Fruit fly (Drosophila melanogaster) whole organism, pupa: Measurements from ENCODE around the gene CG1998.
A peak's percentile ranks its signal among the peaks of the same experiment; 100 is the strongest.

Experiments used
- CG10348 ChIP-seq: fragments of 200-800 bp; sonication (Bioruptor generic); IDR thresholded peaks from 2 replicates; pipeline ENCODE4 v1.3.6; 2022; ENCODE audit warnings: missing biosample characterization, missing genetic modification characterization
- CG12605 ChIP-seq: fragments of 200-800 bp; sonication (Bioruptor generic); IDR thresholded peaks from 2 replicates; pipeline ENCODE4 v1.3.6; 2022; ENCODE audit warnings: missing biosample characterization, missing genetic modification characterization
- CG13204 ChIP-seq: fragments of 200-800 bp; sonication (Bioruptor generic); optimal IDR thresholded peaks from 2 replicates; lab custom pipeline; 2018; ENCODE audit warnings: missing biosample characterization, mild to moderate bottlenecking, missing genetic modification characterization, moderate library complexity
- CG14655 ChIP-seq: fragments of 200-800 bp; sonication (Bioruptor generic); optimal IDR thresholded peaks from 3 replicates; lab custom pipeline; 2017; ENCODE audit warnings: mild to moderate bottlenecking, missing biosample characterization, missing genetic modification reagents, missing genetic modification characterization
- CG15710 ChIP-seq: fragments of 200-800 bp; sonication (Bioruptor generic); optimal IDR thresholded peaks from 2 replicates; lab custom pipeline; 2018; ENCODE audit warnings: missing biosample characterization, mild to moderate bottlenecking, missing genetic modification characterization, moderate library complexity
- CG17806 ChIP-seq: fragments of 200-800 bp; sonication (Bioruptor generic); optimal IDR thresholded peaks from 2 replicates; lab custom pipeline; 2018; ENCODE audit warnings: missing biosample characterization, mild to moderate bottlenecking, missing genetic modification characterization, moderate library complexity
- CG32121 ChIP-seq: fragments of 200-800 bp; sonication (Bioruptor generic); IDR thresholded peaks from 2 replicates; pipeline ENCODE4 v1.3.6; 2022; ENCODE audit warnings: missing biosample characterization, missing genetic modification characterization
- CG34367 ChIP-seq: fragments of 200-800 bp; sonication (Bioruptor generic); optimal IDR thresholded peaks from 2 replicates; lab custom pipeline; 2018; ENCODE audit warnings: missing biosample characterization, mild to moderate bottlenecking, missing genetic modification characterization
- CG4496 ChIP-seq: fragments of 200-800 bp; sonication (Bioruptor generic); IDR thresholded peaks from 3 replicates; pipeline ENCODE4 v1.3.6; 2022; ENCODE audit warnings: missing biosample characterization, missing genetic modification characterization
- CG8159 ChIP-seq: fragments of 200-800 bp; sonication (Bioruptor generic); optimal IDR thresholded peaks from 3 replicates; lab custom pipeline; 2018; ENCODE audit warnings: missing biosample characterization, mild to moderate bottlenecking, missing genetic modification characterization, moderate library complexity
- CG8301 ChIP-seq: fragments of 200-800 bp; sonication (Bioruptor generic); optimal IDR thresholded peaks from 2 replicates; lab custom pipeline; 2018; ENCODE audit warnings: missing biosample characterization, mild to moderate bottlenecking, missing genetic modification characterization
- CG9948 ChIP-seq: fragments of 200-800 bp; sonication (Bioruptor generic); optimal IDR thresholded peaks from 2 replicates; lab custom pipeline; 2018; ENCODE audit warnings: missing biosample characterization, mild to moderate bottlenecking, missing genetic modification characterization, moderate library complexity
- D1 ChIP-seq: fragments of 200-800 bp; sonication (Bioruptor generic); optimal IDR thresholded peaks from 2 replicates; lab custom pipeline; 2018; ENCODE audit warnings: missing biosample characterization, mild to moderate bottlenecking, missing genetic modification characterization, moderate library complexity
- EcR ChIP-seq: fragments of 200-800 bp; sonication (Bioruptor generic); optimal IDR thresholded peaks from 3 replicates; lab custom pipeline; 2019; ENCODE audit warnings: missing biosample characterization, missing genetic modification characterization, mild to moderate bottlenecking, moderate library complexity, missing genetic modification reagents
- Ets98B ChIP-seq: fragments of 200-800 bp; sonication (Bioruptor generic); IDR thresholded peaks from 2 replicates; pipeline ENCODE4 v1.3.6; 2022; ENCODE audit warnings: missing biosample characterization, missing genetic modification characterization
- Pif1A ChIP-seq: fragments of 200-800 bp; sonication (Bioruptor generic); optimal IDR thresholded peaks from 3 replicates; lab custom pipeline; 2016; ENCODE audit warnings: missing biosample characterization, missing genetic modification characterization
- Pif1B ChIP-seq: fragments of 200-800 bp; sonication (Bioruptor generic); optimal IDR thresholded peaks from 3 replicates; lab custom pipeline; 2016; ENCODE audit warnings: missing biosample characterization, missing genetic modification characterization
- Snoo ChIP-seq: fragments of 200-800 bp; sonication (Bioruptor generic); optimal IDR thresholded peaks from 3 replicates; lab custom pipeline; 2017; ENCODE audit warnings: missing biosample characterization, mild to moderate bottlenecking, missing genetic modification characterization, inconsistent platforms
- fd96Ca ChIP-seq: fragments of 200-800 bp; sonication (Bioruptor generic); IDR thresholded peaks from 3 replicates; pipeline ENCODE4 v1.3.6; 2022; ENCODE audit warnings: missing biosample characterization, missing genetic modification characterization
- gl ChIP-seq: fragments of 200-800 bp; sonication (Bioruptor generic); optimal IDR thresholded peaks from 2 replicates; lab custom pipeline; 2018; ENCODE audit warnings: missing biosample characterization, mild to moderate bottlenecking, missing genetic modification characterization
- rn ChIP-seq: fragments of 200-800 bp; sonication (Bioruptor generic); IDR thresholded peaks from 2 replicates; pipeline ENCODE4 v1.3.6; 2022; ENCODE audit warnings: missing biosample characterization, missing genetic modification characterization

CG1998 gene

DNA sequence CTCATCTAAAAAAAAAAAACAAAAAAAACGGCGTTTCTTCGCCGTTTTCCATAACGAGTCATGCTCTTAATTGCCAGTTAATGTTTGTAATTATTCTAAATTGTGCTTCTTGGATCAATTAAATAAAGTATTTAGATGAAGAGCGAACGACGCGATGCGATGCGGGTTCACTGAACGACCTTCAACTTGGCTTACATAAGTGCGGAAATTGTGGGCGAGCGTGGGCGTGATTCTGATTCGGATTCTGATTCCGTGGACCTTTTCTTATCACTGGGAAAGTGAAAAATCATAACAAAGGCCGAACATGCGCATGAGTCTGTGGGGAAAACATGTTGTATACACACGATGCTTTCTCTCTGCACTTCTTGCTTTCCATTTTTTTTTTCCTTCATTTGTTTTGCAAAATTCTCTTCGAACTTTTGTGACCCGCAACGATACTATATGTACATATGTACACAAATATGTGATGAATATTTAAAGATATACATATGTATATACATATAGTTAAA, 37.3 kb downstream of the CG1998 start:
- TF ChIP-seq D1 (tag; lab: Kevin White, UChicago) (no peak), EcR (peak; percentile 85)

DNA sequence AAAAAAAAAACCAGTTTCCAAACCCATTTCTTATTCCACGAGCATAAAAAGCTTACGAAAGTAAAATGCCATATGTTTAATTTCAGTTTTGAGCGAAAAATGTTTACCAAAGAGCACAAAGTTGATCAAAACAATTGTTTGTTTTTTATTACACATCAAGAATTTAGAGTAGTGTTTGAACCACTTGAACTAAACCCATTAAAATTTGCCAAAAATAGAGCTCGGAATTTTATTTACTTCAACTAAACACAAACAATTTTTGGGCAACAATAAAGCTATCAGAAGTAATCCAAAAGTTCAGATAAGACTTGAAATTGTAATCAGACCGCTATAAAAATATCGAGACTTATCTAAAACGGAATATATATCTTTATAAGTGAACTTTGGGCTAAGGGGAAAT, 37.9 kb downstream of the CG1998 start:
- TF ChIP-seq CG15710 (tag; lab: Kevin White, UChicago) (no peak), CG8159 (no peak), CG34367 (tag; lab: Kevin White, UChicago) (no peak), Pif1B (GFP tag; lab: Kevin White, UChicago) (no peak), Ets98B (GFP tag; lab: Robert Waterston, UW) (no peak)

DNA sequence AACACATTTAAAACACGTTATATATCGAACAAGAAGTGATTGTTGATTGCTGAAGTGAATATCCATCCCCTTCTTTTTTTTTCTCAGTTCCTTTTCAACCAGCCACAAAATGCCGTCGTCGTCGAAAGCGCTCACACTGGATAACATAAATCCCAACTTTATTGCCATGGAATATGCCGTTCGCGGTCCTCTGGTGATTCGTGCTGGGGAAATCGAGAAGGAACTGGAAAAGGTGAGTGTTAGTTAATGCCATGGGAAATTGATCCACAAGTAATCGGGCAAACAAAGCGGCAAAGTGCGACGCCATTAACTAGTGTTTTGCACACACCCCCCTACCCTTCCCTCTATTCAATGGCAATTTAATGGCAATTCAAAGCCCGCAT, 38.7 kb downstream of the CG1998 start:
- no peak for TF ChIP-seq gl
- no peak for TF ChIP-seq D1 (tag; lab: Kevin White, UChicago)
- no peak for TF ChIP-seq Pif1B (GFP tag; lab: Kevin White, UChicago)
- TF ChIP-seq CG8301 (tag; lab: Kevin White, UChicago): no peak
- no peak for TF ChIP-seq CG10348 (GFP tag; lab: Robert Waterston, UW)
- TF ChIP-seq rn (GFP tag; lab: Robert Waterston, UW): no peak
- no peak for TF ChIP-seq CG34367 (tag; lab: Kevin White, UChicago)
- TF ChIP-seq fd96Ca (GFP tag; lab: Robert Waterston, UW): no peak
- TF ChIP-seq CG17806 (tag; lab: Kevin White, UChicago): no peak
- no peak for TF ChIP-seq Pif1A (GFP tag; lab: Kevin White, UChicago)
- no peak for TF ChIP-seq CG12605
- no peak for TF ChIP-seq CG4496 (GFP tag; lab: Robert Waterston, UW)
- no peak for TF ChIP-seq EcR
- TF ChIP-seq CG32121 (GFP tag; lab: Robert Waterston, UW): no peak
- TF ChIP-seq Ets98B (GFP tag; lab: Robert Waterston, UW): no peak
- TF ChIP-seq Snoo: no peak
- no peak for TF ChIP-seq CG13204 (GFP tag; lab: Kevin White, UChicago)
- TF ChIP-seq CG8159: no peak
- no peak for TF ChIP-seq CG15710 (tag; lab: Kevin White, UChicago)
- TF ChIP-seq CG14655 (GFP tag; lab: Kevin White, UChicago): no peak

DNA sequence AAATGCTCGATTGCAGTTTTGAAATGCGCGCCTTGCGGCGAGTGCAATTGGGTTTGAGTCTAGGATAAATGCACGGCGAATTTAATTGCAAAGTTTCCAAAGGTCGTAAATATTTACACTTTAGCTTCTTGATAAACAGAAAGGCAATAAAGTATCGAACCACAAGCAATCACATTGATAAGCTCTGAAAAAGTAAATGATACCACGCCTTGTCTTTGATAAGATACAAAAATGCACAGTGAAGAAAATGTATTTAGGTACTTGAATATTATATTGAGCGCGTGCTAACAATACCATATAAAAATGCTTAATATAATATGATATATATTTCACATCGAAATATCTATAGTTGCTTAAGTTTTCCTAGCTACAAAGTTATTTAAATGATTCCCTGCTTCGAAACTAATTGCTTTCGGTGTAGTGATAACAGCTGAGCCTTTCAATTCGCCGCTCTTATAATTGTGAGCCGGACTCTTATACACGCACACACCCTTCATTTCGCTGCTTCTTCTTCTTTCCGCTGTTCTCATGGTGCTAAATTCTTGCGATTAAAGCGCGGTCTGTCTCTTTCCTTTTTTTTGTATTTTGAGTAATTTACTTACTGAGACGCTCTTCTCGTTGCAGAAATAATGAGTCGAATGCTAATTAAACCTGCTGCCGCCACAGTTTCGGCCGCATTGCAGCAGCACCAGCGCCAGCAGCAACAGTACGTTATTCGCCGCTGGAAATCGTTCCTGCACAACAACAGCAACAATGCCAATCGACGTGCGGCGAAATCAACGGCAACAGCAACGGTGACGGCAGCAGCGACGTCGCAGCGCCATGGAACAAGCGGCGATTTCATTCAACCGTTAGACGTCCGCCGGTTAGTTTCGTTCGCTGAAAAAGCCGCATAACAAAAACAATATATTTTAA, 39.4 kb downstream of the CG1998 start:
- peak; percentile 89 for TF ChIP-seq CG8159
- TF ChIP-seq Pif1A (GFP tag; lab: Kevin White, UChicago): peak; percentile 67
- peak; percentile 81 for TF ChIP-seq Pif1B (GFP tag; lab: Kevin White, UChicago)
- peak; percentile 79 for TF ChIP-seq Ets98B (GFP tag; lab: Robert Waterston, UW)
- TF ChIP-seq CG13204 (GFP tag; lab: Kevin White, UChicago): peak; percentile 59
- TF ChIP-seq CG32121 (GFP tag; lab: Robert Waterston, UW): peak; percentile 78
- peak; percentile 84 for TF ChIP-seq CG17806 (tag; lab: Kevin White, UChicago)
- TF ChIP-seq CG4496 (GFP tag; lab: Robert Waterston, UW): peak; percentile 85
- TF ChIP-seq CG10348 (GFP tag; lab: Robert Waterston, UW): no peak
- peak; percentile 82 for TF ChIP-seq CG14655 (GFP tag; lab: Kevin White, UChicago)
- peak; percentile 4 for TF ChIP-seq EcR
- peak; percentile 83 for TF ChIP-seq Snoo
- 0 out of 3 replicates have a peak, but pooled peaks have one; percentile 53 for TF ChIP-seq fd96Ca (GFP tag; lab: Robert Waterston, UW)
- peak; percentile 85 for TF ChIP-seq CG9948
- peak; percentile 87 for TF ChIP-seq CG12605
- peak; percentile 84 for TF ChIP-seq CG8301 (tag; lab: Kevin White, UChicago)
- peak; percentile 54 for TF ChIP-seq D1 (tag; lab: Kevin White, UChicago)
- TF ChIP-seq CG34367 (tag; lab: Kevin White, UChicago): peak; percentile 79
- peak; percentile 85 for TF ChIP-seq CG15710 (tag; lab: Kevin White, UChicago)
- peak; percentile 47; the same call in 1 of the 2 replicates for TF ChIP-seq rn (GFP tag; lab: Robert Waterston, UW)
- peak; percentile 54 for TF ChIP-seq gl

DNA sequence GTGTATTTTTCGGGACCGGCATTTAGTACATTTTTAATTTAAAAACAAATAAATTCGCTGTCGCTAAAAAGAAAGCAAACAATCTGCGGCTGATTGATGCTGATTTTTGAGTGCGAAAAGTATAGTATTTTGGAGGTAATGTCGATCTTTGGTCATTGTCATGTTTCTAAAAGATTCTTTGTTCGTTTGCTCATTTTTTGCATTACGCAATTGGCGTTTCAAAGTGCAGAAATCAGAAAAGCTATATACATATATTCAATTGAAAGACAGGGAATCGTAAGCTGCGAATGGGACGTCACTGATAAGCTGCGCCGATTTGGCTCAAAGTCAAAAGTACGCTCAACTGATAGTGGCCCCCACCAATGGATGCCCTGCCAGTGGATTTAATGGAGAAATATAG, 40.4 kb downstream of the CG1998 start:
- no peak for TF ChIP-seq gl
- TF ChIP-seq CG12605: 0 out of 2 replicates have a peak, but pooled peaks have one; percentile 19
- no peak for TF ChIP-seq CG8159
- no peak for TF ChIP-seq Pif1A (GFP tag; lab: Kevin White, UChicago)
- TF ChIP-seq Pif1B (GFP tag; lab: Kevin White, UChicago): no peak
- no peak for TF ChIP-seq CG4496 (GFP tag; lab: Robert Waterston, UW)

DNA sequence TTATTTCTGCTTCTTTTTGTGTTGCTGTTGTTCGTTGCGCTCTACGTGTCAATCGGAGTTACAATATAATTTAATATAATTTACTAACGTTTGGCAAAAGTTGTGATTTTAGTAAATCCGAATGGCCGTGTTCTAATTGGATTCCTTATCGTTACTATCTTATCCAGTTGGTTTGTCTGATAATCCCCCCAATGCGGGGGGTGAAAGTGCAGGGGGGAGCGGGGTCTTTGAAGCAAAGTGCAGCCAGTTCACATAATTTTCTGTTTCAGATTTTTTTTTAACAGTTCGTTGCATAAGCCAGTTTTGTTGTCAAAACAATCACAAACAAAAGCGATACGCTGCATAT, 41.2 kb downstream of the CG1998 start:
- no peak for TF ChIP-seq CG34367 (tag; lab: Kevin White, UChicago)
- no peak for TF ChIP-seq Ets98B (GFP tag; lab: Robert Waterston, UW)
- no peak for TF ChIP-seq CG32121 (GFP tag; lab: Robert Waterston, UW)
- no peak for TF ChIP-seq CG17806 (tag; lab: Kevin White, UChicago)
- TF ChIP-seq fd96Ca (GFP tag; lab: Robert Waterston, UW): no peak
- TF ChIP-seq Pif1B (GFP tag; lab: Kevin White, UChicago): no peak
- TF ChIP-seq CG13204 (GFP tag; lab: Kevin White, UChicago): no peak
- no peak for TF ChIP-seq CG8159
- no peak for TF ChIP-seq CG9948
- TF ChIP-seq CG15710 (tag; lab: Kevin White, UChicago): no peak
